Worm (Caenorhabditis elegans): ENCODE data around the gene vwa-8.

ce11 chrX:12958897-12959296, 32.4 kb upstream of the vwa-8 start:
- TF ChIP-seq lsy-2 (tag; optimal IDR thresholded peaks at IDR 0.05) (no peak), unc-62 (GFP tag; optimal IDR thresholded peaks at IDR 0.05) (no peak), pha-4 (tag; optimal IDR thresholded peaks at IDR 0.05) (no peak), hlh-1 (tag; optimal IDR thresholded peaks at IDR 0.05) (no peak), bed-3 (GFP tag; optimal IDR thresholded peaks at IDR 0.05) (no peak), ztf-11 (tag; optimal IDR thresholded peaks at IDR 0.05) (no peak)

Data from whole organism, mixed stage, embryonic.